Fruit fly (Drosophila melanogaster) whole organism, embryonic: ENCODE results near the gene Vm26Ac.

Source experiments
- CG12155 ChIP-seq: fragments of 200-800 bp; sonication (Bioruptor generic); optimal IDR thresholded peaks from 3 replicates; lab custom pipeline; 2016; ENCODE audit warnings: missing biosample characterization, missing genetic modification characterization
- CG12744 ChIP-seq: fragments of 200-800 bp; sonication (Bioruptor generic); optimal IDR thresholded peaks from 2 replicates; lab custom pipeline; 2016; ENCODE audit warnings: missing biosample characterization, missing genetic modification characterization
- CG14667 ChIP-seq: fragments of 200-800 bp; sonication (Bioruptor generic); IDR thresholded peaks from 2 replicates; pipeline ENCODE4 v1.3.6; 2022; ENCODE audit warnings: missing biosample characterization, missing genetic modification characterization
- CG14860 ChIP-seq: fragments of 200-800 bp; sonication (Bioruptor generic); IDR thresholded peaks from 3 replicates; pipeline ENCODE4 v1.3.6; 2022; ENCODE audit warnings: missing biosample characterization, missing genetic modification characterization; ENCODE audit not compliant: partially characterized antibody
- CG15601 ChIP-seq: fragments of 200-800 bp; sonication (Bioruptor generic); optimal IDR thresholded peaks from 3 replicates; lab custom pipeline; 2019; ENCODE audit warnings: missing biosample characterization, mild to moderate bottlenecking, missing genetic modification characterization, moderate library complexity
- CG17359 ChIP-seq: fragments of 200-800 bp; sonication (Bioruptor generic); optimal IDR thresholded peaks from 3 replicates; lab custom pipeline; 2018; ENCODE audit warnings: missing biosample characterization, mild to moderate bottlenecking, missing genetic modification characterization, moderate library complexity
- CG17612 ChIP-seq: fragments of 200-800 bp; sonication (Bioruptor generic); IDR thresholded peaks from 2 replicates; pipeline ENCODE4 v1.3.6; 2022; ENCODE audit warnings: missing biosample characterization, missing genetic modification characterization
- CG18262 ChIP-seq: fragments of 200-800 bp; optimal IDR thresholded peaks from 3 replicates; lab custom pipeline; 2019; ENCODE audit warnings: missing biosample characterization, mild to moderate bottlenecking, missing genetic modification characterization, moderate library complexity
- CG18599 ChIP-seq: fragments of 200-800 bp; sonication (Bioruptor generic); optimal IDR thresholded peaks from 3 replicates; lab custom pipeline; 2017; ENCODE audit warnings: missing biosample characterization, missing genetic modification characterization, mild to moderate bottlenecking, moderate library complexity, missing genetic modification reagents
- CG2712 ChIP-seq: fragments of 200-800 bp; optimal IDR thresholded peaks from 3 replicates; lab custom pipeline; 2019; ENCODE audit warnings: missing biosample characterization, mild to moderate bottlenecking, missing genetic modification characterization, moderate library complexity
- CG30020 ChIP-seq: fragments of 200-800 bp; optimal IDR thresholded peaks from 2 replicates; lab custom pipeline; 2019; ENCODE audit warnings: missing biosample characterization, mild to moderate bottlenecking, missing genetic modification characterization, moderate library complexity
- CG31388 ChIP-seq: fragments of 200-800 bp; sonication (Bioruptor generic); optimal IDR thresholded peaks from 2 replicates; lab custom pipeline; 2016; ENCODE audit warnings: missing biosample characterization, missing genetic modification characterization
- CG34224 ChIP-seq: fragments of 200-800 bp; sonication (Bioruptor generic); IDR thresholded peaks from 3 replicates; pipeline ENCODE4 v1.3.6; 2022; ENCODE audit warnings: missing biosample characterization, missing genetic modification characterization; ENCODE audit not compliant: partially characterized antibody
- CG34376 ChIP-seq: fragments of 200-800 bp; sonication (Bioruptor generic); optimal IDR thresholded peaks from 2 replicates; lab custom pipeline; 2018; ENCODE audit warnings: missing biosample characterization, mild to moderate bottlenecking, missing genetic modification characterization
- CG6791 ChIP-seq: fragments of 200-800 bp; sonication (Bioruptor generic); IDR thresholded peaks from 3 replicates; pipeline ENCODE4 v1.3.6; 2022; ENCODE audit warnings: missing biosample characterization, missing genetic modification characterization; ENCODE audit not compliant: partially characterized antibody
- CG7372 ChIP-seq: fragments of 200-800 bp; sonication (Bioruptor generic); IDR thresholded peaks from 2 replicates; pipeline ENCODE4 v1.3.6; 2022; ENCODE audit warnings: missing biosample characterization, missing genetic modification characterization
- CG7839 ChIP-seq: fragments of 200-800 bp; sonication (Bioruptor generic); optimal IDR thresholded peaks from 3 replicates; lab custom pipeline; 2018; ENCODE audit warnings: missing biosample characterization, mild to moderate bottlenecking, missing genetic modification characterization, moderate library complexity
- Deaf1 ChIP-seq: fragments of 200-800 bp; optimal IDR thresholded peaks from 3 replicates; lab custom pipeline; 2019; ENCODE audit warnings: missing biosample characterization, mild to moderate bottlenecking, missing genetic modification characterization, moderate library complexity
- Elba2 ChIP-seq: fragments of 200-800 bp; sonication (Bioruptor generic); optimal IDR thresholded peaks from 3 replicates; lab custom pipeline; 2016; ENCODE audit warnings: missing biosample characterization, missing genetic modification characterization
- Hand ChIP-seq: fragments of 200-800 bp; sonication (Bioruptor generic); optimal IDR thresholded peaks from 2 replicates; lab custom pipeline; 2017; ENCODE audit warnings: mild to moderate bottlenecking, missing biosample characterization, missing genetic modification reagents, missing genetic modification characterization
- Hmr ChIP-seq: fragments of 200-800 bp; sonication (Bioruptor generic); optimal IDR thresholded peaks from 3 replicates; lab custom pipeline; 2017; ENCODE audit warnings: mild to moderate bottlenecking, missing biosample characterization, missing genetic modification reagents, missing genetic modification characterization
- Lpt ChIP-seq: fragments of >200 bp; optimal IDR thresholded peaks from 2 replicates; lab custom pipeline; 2018; ENCODE audit warnings: missing biosample characterization, missing genetic modification characterization
- Rfx ChIP-seq: fragments of 200-800 bp; sonication (Bioruptor generic); IDR thresholded peaks from 2 replicates; pipeline ENCODE4 v1.3.6; 2022; ENCODE audit warnings: missing biosample characterization, missing genetic modification characterization
- Rx ChIP-seq: fragments of 200-800 bp; sonication (Bioruptor generic); IDR thresholded peaks from 2 replicates; pipeline ENCODE4 v1.3.6; 2022; ENCODE audit warnings: missing biosample characterization, missing genetic modification characterization
- Trl ChIP-seq, 3 experiments: fragments of >200 bp in 2 of 3; fragments of 200-800 bp in 1 of 3; sonication (Bioruptor generic) in 1 of 3; optimal IDR thresholded peaks; 2 replicates in 1 of 3; 3 replicates in 2 of 3; lab custom pipeline; 2016 to 2017; ENCODE audit warnings: missing biosample characterization in 1 of 3, missing genetic modification characterization in 1 of 3
- Vsx1 ChIP-seq: fragments of 200-800 bp; sonication (Bioruptor generic); optimal IDR thresholded peaks from 2 replicates; lab custom pipeline; 2017; ENCODE audit warnings: missing biosample characterization, mild to moderate bottlenecking, missing genetic modification characterization, missing genetic modification reagents
- Xrp1 ChIP-seq: fragments of 200-800 bp; sonication (Bioruptor generic); IDR thresholded peaks from 2 replicates; pipeline ENCODE4 v1.3.6; 2022; ENCODE audit warnings: missing biosample characterization, missing genetic modification characterization
- br ChIP-seq: fragments of >200 bp; optimal IDR thresholded peaks from 2 replicates; lab custom pipeline; 2017
- crc ChIP-seq: fragments of 200-800 bp; sonication (Bioruptor generic); optimal IDR thresholded peaks from 2 replicates; lab custom pipeline; 2016; ENCODE audit warnings: missing biosample characterization, missing genetic modification characterization
- en ChIP-seq: fragments of 200-800 bp; sonication (Bioruptor generic); optimal IDR thresholded peaks from 2 replicates; lab custom pipeline; 2016; ENCODE audit warnings: missing biosample characterization, missing genetic modification characterization
- fd3F ChIP-seq: fragments of 200-800 bp; sonication (Bioruptor generic); optimal IDR thresholded peaks from 2 replicates; lab custom pipeline; 2018; ENCODE audit warnings: missing biosample characterization, mild to moderate bottlenecking, missing genetic modification characterization, moderate library complexity
- fd96Cb ChIP-seq: fragments of 200-800 bp; sonication (Bioruptor generic); optimal IDR thresholded peaks from 2 replicates; lab custom pipeline; 2018; ENCODE audit warnings: missing biosample characterization, mild to moderate bottlenecking, missing genetic modification characterization, moderate library complexity
- fu2 ChIP-seq: fragments of 200-800 bp; sonication (Bioruptor generic); optimal IDR thresholded peaks from 2 replicates; lab custom pipeline; 2016; ENCODE audit warnings: missing biosample characterization, missing genetic modification characterization
- gce ChIP-seq: fragments of 200-800 bp; sonication (Bioruptor generic); IDR thresholded peaks from 3 replicates; pipeline ENCODE4 v1.3.6; 2022; ENCODE audit warnings: missing biosample characterization, missing genetic modification characterization
- gsb-n ChIP-seq: fragments of 200-800 bp; sonication (Bioruptor generic); optimal IDR thresholded peaks from 3 replicates; lab custom pipeline; 2018; ENCODE audit warnings: missing biosample characterization, mild to moderate bottlenecking, missing genetic modification characterization
- hbn ChIP-seq: fragments of 200-800 bp; sonication (Bioruptor generic); IDR thresholded peaks from 2 replicates; pipeline ENCODE4 v1.3.6; 2022; ENCODE audit warnings: missing biosample characterization, missing genetic modification characterization; ENCODE audit not compliant: partially characterized antibody
- kah ChIP-seq: fragments of 200-800 bp; sonication (Bioruptor generic); optimal IDR thresholded peaks from 2 replicates; lab custom pipeline; 2018; ENCODE audit warnings: missing biosample characterization, mild to moderate bottlenecking, missing genetic modification characterization
- rib ChIP-seq: fragments of 200-800 bp; sonication (Bioruptor generic); IDR thresholded peaks from 2 replicates; pipeline ENCODE4 v1.3.6; 2022; ENCODE audit warnings: missing biosample characterization, missing genetic modification characterization
- seq ChIP-seq: fragments of 200-800 bp; sonication (Bioruptor generic); IDR thresholded peaks from 2 replicates; pipeline ENCODE4 v1.3.6; 2022; ENCODE audit warnings: missing biosample characterization, missing genetic modification characterization
- slbo ChIP-seq: fragments of 200-800 bp; sonication (Bioruptor generic); IDR thresholded peaks from 2 replicates; pipeline ENCODE4 v1.3.6; 2022; ENCODE audit warnings: missing biosample characterization, missing genetic modification characterization
- slp2 ChIP-seq: fragments of 200-800 bp; sonication (Bioruptor generic); optimal IDR thresholded peaks from 2 replicates; lab custom pipeline; 2016; ENCODE audit warnings: missing biosample characterization, missing genetic modification characterization
- trem ChIP-seq: fragments of 200-800 bp; optimal IDR thresholded peaks from 3 replicates; lab custom pipeline; 2019; ENCODE audit warnings: missing biosample characterization, mild to moderate bottlenecking, missing genetic modification characterization, moderate library complexity
- ttk ChIP-seq: fragments of 200-800 bp; sonication (Bioruptor generic); IDR thresholded peaks from 2 replicates; pipeline ENCODE4 v2.1.2; 2022; ENCODE audit warnings: missing biosample characterization, missing genetic modification characterization
- tup ChIP-seq: fragments of 200-800 bp; sonication (Bioruptor generic); optimal IDR thresholded peaks from 2 replicates; lab custom pipeline; 2016; ENCODE audit warnings: missing biosample characterization, mild to moderate bottlenecking, missing genetic modification characterization, moderate library complexity

Gene Vm26Ac

DNA sequence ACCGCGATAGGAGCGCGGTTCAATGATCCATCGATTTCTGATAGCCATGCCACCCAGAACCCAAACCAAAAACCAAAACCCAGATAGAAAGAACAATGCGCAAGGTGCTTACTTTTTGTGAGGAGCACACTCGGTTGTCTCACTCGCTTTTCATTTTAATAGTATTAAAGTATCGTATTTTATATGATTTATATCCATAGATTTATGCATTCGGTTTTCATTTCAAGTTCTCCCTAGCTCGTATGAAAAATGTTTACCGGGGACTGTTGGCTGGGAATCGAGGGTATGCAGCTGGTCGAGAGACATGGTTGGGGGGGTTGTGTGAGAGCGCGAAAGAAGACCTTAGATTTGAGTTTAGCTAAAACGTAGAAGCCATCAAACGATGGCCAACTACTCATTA, 13.6 kb upstream of the Vm26Ac start (continued):
- TF ChIP-seq Rx (GFP tag; lab: Robert Waterston, UW) = no peak
- TF ChIP-seq CG17359 (tag; lab: Kevin White, UChicago) = peak; percentile 24
- TF ChIP-seq ttk = peak; percentile 39; the same call in 1 of the 2 replicates
- peak; percentile 5 for TF ChIP-seq CG18262
- peak; percentile 81 for TF ChIP-seq Rfx (GFP tag; lab: Robert Waterston, UW)
- no peak for TF ChIP-seq trem (tag; lab: Kevin White, UChicago)
- TF ChIP-seq fu2 (GFP tag; lab: Kevin White, UChicago) = no peak
- no peak for TF ChIP-seq slp2
- peak; percentile 63 for TF ChIP-seq seq (GFP tag; lab: Robert Waterston, UW)
- no peak for TF ChIP-seq CG31388 (GFP tag; lab: Kevin White, UChicago)
- no peak for TF ChIP-seq rib (GFP tag; lab: Robert Waterston, UW)
- TF ChIP-seq CG12744 (GFP tag; lab: Kevin White, UChicago) = no peak
- no peak for TF ChIP-seq CG14860 (GFP tag; lab: Robert Waterston, UW)
- TF ChIP-seq CG12155 (GFP tag; lab: Kevin White, UChicago) = peak; percentile 21
- TF ChIP-seq br = no peak
- 0 out of 2 replicates have a peak, but pooled peaks have one; percentile 30 for TF ChIP-seq CG14667
- no peak for TF ChIP-seq Hand (GFP tag; lab: Kevin White, UChicago)
- TF ChIP-seq CG15601 (tag; lab: Kevin White, UChicago) = peak; percentile 13
- TF ChIP-seq CG17612 = no peak
- TF ChIP-seq CG34376 (GFP tag; lab: Kevin White, UChicago) = no peak
- no peak for TF ChIP-seq Trl (optimal IDR thresholded peaks at IDR 0.05; lab: Kevin White, UChicago)
- no peak for TF ChIP-seq Trl (GFP tag; optimal IDR thresholded peaks at IDR 0.05; lab: Kevin White, UChicago)
- no peak for TF ChIP-seq CG6791 (GFP tag; lab: Robert Waterston, UW)
- TF ChIP-seq slbo (GFP tag; lab: Robert Waterston, UW) = peak; percentile 72
- TF ChIP-seq kah (GFP tag; lab: Kevin White, UChicago) = no peak
- TF ChIP-seq fd3F = peak; percentile 42
- TF ChIP-seq CG7839 (tag; lab: Kevin White, UChicago) = peak; percentile 43
- TF ChIP-seq hbn (GFP tag; lab: Robert Waterston, UW) = no peak
- no peak for TF ChIP-seq en (GFP tag; lab: Kevin White, UChicago)
- no peak for TF ChIP-seq Deaf1 (tag; lab: Kevin White, UChicago)
- TF ChIP-seq gsb-n (tag; lab: Kevin White, UChicago) = no peak
- TF ChIP-seq gce (GFP tag; lab: Robert Waterston, UW) = 0 out of 3 replicates have a peak, but pooled peaks have one; percentile 12
- no peak for TF ChIP-seq CG30020 (tag; lab: Kevin White, UChicago)
- TF ChIP-seq Elba2 (GFP tag; lab: Kevin White, UChicago) = no peak
- no peak for TF ChIP-seq crc (GFP tag; lab: Kevin White, UChicago)
- TF ChIP-seq CG7372 (GFP tag; lab: Robert Waterston, UW) = peak; percentile 33; the same call in 1 of the 2 replicates
- no peak for TF ChIP-seq Lpt (GFP tag; lab: Kevin White, UChicago)
- TF ChIP-seq tup = no peak
- TF ChIP-seq CG2712 (tag; lab: Kevin White, UChicago) = peak; percentile 15
- 0 out of 2 replicates have a peak, but pooled peaks have one; percentile 43 for TF ChIP-seq Xrp1 (GFP tag; lab: Robert Waterston, UW)
- peak; percentile 23 for TF ChIP-seq fd96Cb (tag; lab: Kevin White, UChicago)
- no peak for TF ChIP-seq CG34224
- no peak for TF ChIP-seq Vsx1 (GFP tag; lab: Kevin White, UChicago)
- TF ChIP-seq CG18599 (GFP tag; lab: Kevin White, UChicago) = peak; percentile 49
- TF ChIP-seq Hmr (GFP tag; lab: Kevin White, UChicago) = no peak
